Worm (Caenorhabditis elegans): Measurements from ENCODE around the gene cht-3.

The cht-3 gene

ce11 chrIV:7044552-7045139, 41.2 kb downstream of the cht-3 start, which contains the start of gene tin-9.1 (continued):
- no peak for TF ChIP-seq arid-1 (GFP tag; conservative IDR thresholded peaks at IDR 0.05)
- peak; percentile 53; the same call in 1 of the 2 replicates for TF ChIP-seq snpc-1.2 (GFP tag; IDR thresholded peaks at IDR 0.05)
- TF ChIP-seq Y5F2A.4 (GFP tag; optimal IDR thresholded peaks at IDR 0.05) = no peak
- TF ChIP-seq tag-97 (GFP tag; IDR thresholded peaks at IDR 0.05) = no peak
- TF ChIP-seq nhr-10 (tag; optimal IDR thresholded peaks at IDR 0.05) = no peak
- TF ChIP-seq madf-9 (GFP tag; conservative IDR thresholded peaks at IDR 0.05) = no peak
- TF ChIP-seq dpl-1 (GFP tag; optimal IDR thresholded peaks at IDR 0.05) = peak; percentile 75
- TF ChIP-seq nhr-6 (tag; optimal IDR thresholded peaks at IDR 0.05) = peak; percentile 53
- no peak for TF ChIP-seq ctbp-1 (GFP tag; IDR thresholded peaks at IDR 0.05)
- TF ChIP-seq saeg-2 (GFP tag; IDR thresholded peaks at IDR 0.05) = no peak
- no peak for TF ChIP-seq dmd-9 (GFP tag; IDR thresholded peaks at IDR 0.05)
- TF ChIP-seq daf-8 (GFP tag; IDR thresholded peaks at IDR 0.05) = no peak
- TF ChIP-seq lim-7 (GFP tag; IDR thresholded peaks at IDR 0.05) = no peak
- TF ChIP-seq aha-1 (tag) = peak; percentile 35
- TF ChIP-seq R02D3.7 (tag; optimal IDR thresholded peaks at IDR 0.05) = no peak
- no peak for TF ChIP-seq mxl-3 (GFP tag; optimal IDR thresholded peaks at IDR 0.05)
- TF ChIP-seq ceh-28 (tag; optimal IDR thresholded peaks at IDR 0.05) = no peak
- no peak for TF ChIP-seq egl-27 (tag; optimal IDR thresholded peaks at IDR 0.05)
- TF ChIP-seq daf-16 (GFP tag; optimal IDR thresholded peaks at IDR 0.05) = no peak
- TF ChIP-seq daf-16 (tag; optimal IDR thresholded peaks at IDR 0.05) = peak; percentile 53
- TF ChIP-seq hmg-1.1 (GFP tag; IDR thresholded peaks at IDR 0.05) = no peak; the same call in 1 of the 2 replicates
- no peak for TF ChIP-seq lin-15B (tag; optimal IDR thresholded peaks at IDR 0.05)
- no peak for TF ChIP-seq egl-43 (GFP tag; IDR thresholded peaks at IDR 0.05)
- TF ChIP-seq daf-19 (GFP tag; conservative IDR thresholded peaks at IDR 0.05) = no peak

- no peak for TF ChIP-seq duxl-1 (tag; optimal IDR thresholded peaks at IDR 0.05; ENCODE audit: poor library complexity)
- peak; percentile 66 for TF ChIP-seq pqm-1 (tag; optimal IDR thresholded peaks at IDR 0.05)
- TF ChIP-seq aha-1 (tag) = peak; percentile 19
- peak; percentile 35 for TF ChIP-seq nhr-28 (tag; optimal IDR thresholded peaks at IDR 0.05)
- no peak for TF ChIP-seq attf-4 (tag; optimal IDR thresholded peaks at IDR 0.05)
- no peak for TF ChIP-seq lin-15B (tag; optimal IDR thresholded peaks at IDR 0.05)
- TF ChIP-seq dve-1 (tag; optimal IDR thresholded peaks at IDR 0.05; ENCODE audit: insufficient read depth) = peak; percentile 20
- no peak for TF ChIP-seq hlh-11 (tag; optimal IDR thresholded peaks at IDR 0.05)
- TF ChIP-seq F37D6.2 (tag; optimal IDR thresholded peaks at IDR 0.05) = no peak
- TF ChIP-seq daf-16 (GFP tag; optimal IDR thresholded peaks at IDR 0.05) = no peak
- TF ChIP-seq daf-16 (tag; optimal IDR thresholded peaks at IDR 0.05) = peak; percentile 20
- no peak for TF ChIP-seq jun-1 (tag; optimal IDR thresholded peaks at IDR 0.05)
- no peak for TF ChIP-seq saeg-2 (GFP tag; IDR thresholded peaks at IDR 0.05)
- peak; percentile 33; the same call in 1 of the 2 replicates for TF ChIP-seq dmd-6 (GFP tag; IDR thresholded peaks at IDR 0.05)
- TF ChIP-seq aly-2 (tag; optimal IDR thresholded peaks at IDR 0.05) = no peak
Observed at ce11 chrIV:7045362-7045936, 42.0 kb downstream of the cht-3 start.

DNA sequence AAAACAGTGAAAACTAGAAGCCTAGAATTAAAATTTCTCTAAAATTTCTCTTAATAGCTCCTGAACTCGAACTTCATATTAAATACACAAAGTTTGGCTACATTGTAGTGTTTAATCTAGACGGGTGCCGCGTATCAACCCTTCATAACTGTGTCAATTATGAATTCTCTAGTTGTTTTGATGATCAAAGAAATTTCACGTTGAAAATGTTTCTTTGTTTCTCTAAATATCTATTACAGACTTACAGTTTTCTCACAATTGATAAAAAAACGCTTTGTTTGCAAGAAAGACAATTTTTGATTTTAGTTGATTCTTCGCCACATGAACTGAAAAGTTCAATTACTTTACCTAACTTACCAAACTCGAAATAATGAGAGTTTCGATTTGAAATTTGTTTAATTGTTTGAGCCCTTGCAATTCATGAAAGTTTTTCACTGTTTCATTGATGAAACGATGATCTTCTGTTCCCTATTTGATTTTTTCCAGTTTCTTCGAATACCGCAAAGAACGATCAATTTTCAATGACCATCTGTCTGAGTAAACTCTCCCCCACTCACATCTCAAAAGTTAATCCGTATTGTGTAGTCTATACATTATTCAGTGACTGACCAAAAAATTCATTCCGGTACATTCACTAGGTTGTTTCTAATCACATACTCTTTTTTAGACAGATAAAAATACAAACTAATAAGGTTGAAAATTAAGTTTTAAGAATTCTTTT, 43.4 kb downstream of the cht-3 start:
- peak; percentile 36 for TF ChIP-seq dve-1 (tag; optimal IDR thresholded peaks at IDR 0.05; ENCODE audit: insufficient read depth)
- no peak for TF ChIP-seq F26F4.8 (GFP tag; conservative IDR thresholded peaks at IDR 0.05)
- TF ChIP-seq daf-8 (GFP tag; IDR thresholded peaks at IDR 0.05) = no peak
- TF ChIP-seq nhr-10 (tag; optimal IDR thresholded peaks at IDR 0.05) = peak; percentile 68
- no peak for TF ChIP-seq duxl-1 (tag; optimal IDR thresholded peaks at IDR 0.05; ENCODE audit: poor library complexity)
- TF ChIP-seq mdt-29 (GFP tag; IDR thresholded peaks at IDR 0.05) = no peak
- peak; percentile 24 for TF ChIP-seq hlh-11 (tag; optimal IDR thresholded peaks at IDR 0.05)
- TF ChIP-seq hmg-1.1 (GFP tag; IDR thresholded peaks at IDR 0.05) = no peak
- TF ChIP-seq nhr-237 (tag; optimal IDR thresholded peaks at IDR 0.05) = no peak
- TF ChIP-seq php-3 (GFP tag; IDR thresholded peaks at IDR 0.05) = no peak
- no peak for TF ChIP-seq lin-15B (tag; optimal IDR thresholded peaks at IDR 0.05)
- peak; percentile 0 for TF ChIP-seq aha-1 (tag)
- peak; percentile 82 for TF ChIP-seq dmd-6 (GFP tag; IDR thresholded peaks at IDR 0.05)
- TF ChIP-seq ces-1 (GFP tag; optimal IDR thresholded peaks at IDR 0.05) = no peak
- no peak for TF ChIP-seq F37D6.2 (tag; optimal IDR thresholded peaks at IDR 0.05)
- no peak for TF ChIP-seq T26A8.4 (GFP tag; IDR thresholded peaks at IDR 0.05)
- peak; percentile 23 for TF ChIP-seq nhr-28 (tag; optimal IDR thresholded peaks at IDR 0.05)
- no peak for TF ChIP-seq lim-7 (GFP tag; IDR thresholded peaks at IDR 0.05)
- no peak for TF ChIP-seq daf-16 (GFP tag; optimal IDR thresholded peaks at IDR 0.05)
- TF ChIP-seq daf-16 (tag; optimal IDR thresholded peaks at IDR 0.05) = peak; percentile 46
- TF ChIP-seq pha-4 (GFP tag; IDR thresholded peaks at IDR 0.05) = no peak
- no peak for TF ChIP-seq pha-4 (tag; optimal IDR thresholded peaks at IDR 0.05)
- TF ChIP-seq lin-29 (GFP tag; IDR thresholded peaks at IDR 0.05) = no peak
- TF ChIP-seq mxl-2 (GFP tag; conservative IDR thresholded peaks at IDR 0.05) = no peak
- TF ChIP-seq aly-2 (tag; optimal IDR thresholded peaks at IDR 0.05) = no peak
